Fruit fly (Drosophila melanogaster) whole organism, embryonic: ENCODE data around the gene Pcd.
A peak's percentile ranks its signal among the peaks of the same experiment; 100 is the strongest.

Source experiments
- Antp ChIP-seq: fragments of 200-800 bp; sonication (Bioruptor generic); optimal IDR thresholded peaks from 3 replicates; lab custom pipeline; 2016; ENCODE audit warnings: missing biosample characterization, missing genetic modification characterization
- B-H2 ChIP-seq: fragments of 200-800 bp; sonication (Bioruptor generic); optimal IDR thresholded peaks from 2 replicates; lab custom pipeline; 2018; ENCODE audit warnings: missing biosample characterization, mild to moderate bottlenecking, missing genetic modification characterization
- CG10267 ChIP-seq: fragments of 200-800 bp; sonication (Bioruptor generic); optimal IDR thresholded peaks from 2 replicates; lab custom pipeline; 2018; ENCODE audit warnings: missing biosample characterization, mild to moderate bottlenecking, missing genetic modification characterization, moderate library complexity
- CG10462 ChIP-seq: fragments of 200-800 bp; sonication (Bioruptor generic); optimal IDR thresholded peaks from 2 replicates; lab custom pipeline; 2016; ENCODE audit warnings: missing biosample characterization, missing genetic modification characterization
- CG12659 ChIP-seq: fragments of 200-800 bp; sonication (Bioruptor generic); optimal IDR thresholded peaks from 3 replicates; lab custom pipeline; 2017; ENCODE audit warnings: mild to moderate bottlenecking, missing biosample characterization, missing genetic modification reagents, missing genetic modification characterization
- CG14014 ChIP-seq: fragments of 200-800 bp; sonication (Bioruptor generic); IDR thresholded peaks from 2 replicates; pipeline ENCODE4 v1.3.6; 2022; ENCODE audit warnings: missing biosample characterization, missing genetic modification characterization
- CG14441 ChIP-seq: fragments of 200-800 bp; sonication (Bioruptor generic); IDR thresholded peaks from 2 replicates; pipeline ENCODE4 v1.3.6; 2022; ENCODE audit warnings: missing biosample characterization, missing genetic modification characterization
- CG15479 ChIP-seq: fragments of 200-800 bp; sonication (Bioruptor generic); optimal IDR thresholded peaks from 3 replicates; lab custom pipeline; 2019; ENCODE audit warnings: missing biosample characterization, mild to moderate bottlenecking, missing genetic modification characterization, moderate library complexity
- CG1602 ChIP-seq: fragments of 200-800 bp; sonication (Bioruptor generic); optimal IDR thresholded peaks from 3 replicates; lab custom pipeline; 2016; ENCODE audit warnings: missing biosample characterization, missing genetic modification characterization
- CG1603 ChIP-seq: fragments of 200-800 bp; sonication (Bioruptor generic); optimal IDR thresholded peaks from 2 replicates; lab custom pipeline; 2019; ENCODE audit warnings: missing biosample characterization, mild to moderate bottlenecking, missing genetic modification characterization, moderate library complexity
- CG17328 ChIP-seq: fragments of 200-800 bp; sonication (Bioruptor generic); IDR thresholded peaks from 2 replicates; pipeline ENCODE4 v1.3.6; 2022; ENCODE audit warnings: missing biosample characterization, missing genetic modification characterization
- CG17612 ChIP-seq: fragments of 200-800 bp; sonication (Bioruptor generic); IDR thresholded peaks from 2 replicates; pipeline ENCODE4 v1.3.6; 2022; ENCODE audit warnings: missing biosample characterization, missing genetic modification characterization
- CG17829 ChIP-seq: fragments of 200-800 bp; optimal IDR thresholded peaks from 2 replicates; lab custom pipeline; 2019; ENCODE audit warnings: missing biosample characterization, mild to moderate bottlenecking, missing genetic modification characterization, moderate library complexity
- CG7271 ChIP-seq: fragments of 200-800 bp; sonication (Bioruptor generic); optimal IDR thresholded peaks from 2 replicates; lab custom pipeline; 2018; ENCODE audit warnings: missing biosample characterization, mild to moderate bottlenecking, missing genetic modification characterization, moderate library complexity
- CG7928 ChIP-seq: fragments of 200-800 bp; sonication (Bioruptor generic); optimal IDR thresholded peaks from 2 replicates; lab custom pipeline; 2017; ENCODE audit warnings: missing biosample characterization, mild to moderate bottlenecking, missing genetic modification characterization
- CG8281 ChIP-seq: fragments of 200-800 bp; sonication (Bioruptor generic); optimal IDR thresholded peaks from 2 replicates; lab custom pipeline; 2018; ENCODE audit warnings: missing biosample characterization, mild to moderate bottlenecking, missing genetic modification characterization, moderate library complexity
- E2f1 ChIP-seq: fragments of 200-800 bp; sonication (Bioruptor generic); IDR thresholded peaks from 2 replicates; pipeline ENCODE4 v1.3.6; 2022; ENCODE audit warnings: missing biosample characterization, missing genetic modification characterization
- Hand ChIP-seq: fragments of 200-800 bp; sonication (Bioruptor generic); optimal IDR thresholded peaks from 2 replicates; lab custom pipeline; 2017; ENCODE audit warnings: mild to moderate bottlenecking, missing biosample characterization, missing genetic modification reagents, missing genetic modification characterization
- HmgZ ChIP-seq: fragments of 200-800 bp; sonication (Bioruptor generic); optimal IDR thresholded peaks from 2 replicates; lab custom pipeline; 2018; ENCODE audit warnings: missing biosample characterization, mild to moderate bottlenecking, missing genetic modification characterization
- MBD-R2 ChIP-seq: fragments of 200-800 bp; sonication (Bioruptor generic); IDR thresholded peaks from 2 replicates; pipeline ENCODE4 v1.3.6; 2022; ENCODE audit warnings: missing biosample characterization, missing genetic modification characterization
- Mad ChIP-seq: fragments of 200-800 bp; sonication (Bioruptor generic); optimal IDR thresholded peaks from 2 replicates; lab custom pipeline; 2016; ENCODE audit warnings: missing biosample characterization, missing genetic modification characterization
- Mrtf ChIP-seq: fragments of 200-800 bp; sonication (Bioruptor generic); IDR thresholded peaks from 3 replicates; pipeline ENCODE4 v1.3.6; 2022; ENCODE audit warnings: missing biosample characterization, missing genetic modification characterization
- Myb ChIP-seq: fragments of 200-800 bp; sonication (Bioruptor generic); optimal IDR thresholded peaks from 2 replicates; lab custom pipeline; 2016; ENCODE audit warnings: missing biosample characterization, missing genetic modification characterization
- NFAT ChIP-seq: fragments of 200-800 bp; sonication (Bioruptor generic); IDR thresholded peaks from 2 replicates; pipeline ENCODE4 v1.3.6; 2022; ENCODE audit warnings: missing biosample characterization, missing genetic modification characterization
- Sox100B ChIP-seq: fragments of 200-800 bp; sonication (Bioruptor generic); optimal IDR thresholded peaks from 3 replicates; lab custom pipeline; 2018; ENCODE audit warnings: missing biosample characterization, mild to moderate bottlenecking, missing genetic modification characterization
- ab ChIP-seq: fragments of 200-800 bp; sonication (Bioruptor generic); optimal IDR thresholded peaks from 2 replicates; lab custom pipeline; 2016; ENCODE audit warnings: missing biosample characterization, missing genetic modification characterization
- az2 ChIP-seq: fragments of 200-800 bp; sonication (Bioruptor generic); optimal IDR thresholded peaks from 3 replicates; lab custom pipeline; 2016; ENCODE audit warnings: missing biosample characterization, missing genetic modification characterization
- bigmax ChIP-seq: fragments of 200-800 bp; sonication (Bioruptor generic); optimal IDR thresholded peaks from 2 replicates; lab custom pipeline; 2018; ENCODE audit warnings: missing biosample characterization, mild to moderate bottlenecking, missing genetic modification characterization
- cg ChIP-seq: fragments of 200-800 bp; sonication (Bioruptor generic); optimal IDR thresholded peaks from 3 replicates; lab custom pipeline; 2019; ENCODE audit warnings: missing biosample characterization, mild to moderate bottlenecking, missing genetic modification characterization, moderate library complexity
- chm ChIP-seq: fragments of 200-800 bp; sonication (Bioruptor generic); IDR thresholded peaks from 2 replicates; pipeline ENCODE4 v1.3.6; 2022; ENCODE audit warnings: missing biosample characterization, missing genetic modification characterization
- dpn ChIP-seq, 2 experiments: fragments of 200-800 bp; sonication (Bioruptor generic); optimal IDR thresholded peaks; 3 replicates each; lab custom pipeline; 2016; ENCODE audit warnings: missing biosample characterization in 2 of 2, missing genetic modification characterization in 2 of 2
- hbn ChIP-seq: fragments of 200-800 bp; sonication (Bioruptor generic); IDR thresholded peaks from 2 replicates; pipeline ENCODE4 v1.3.6; 2022; ENCODE audit warnings: missing biosample characterization, missing genetic modification characterization; ENCODE audit not compliant: partially characterized antibody
- hkb ChIP-seq, 2 experiments: fragments of 200-800 bp in 1 of 2; fragments of >200 bp in 1 of 2; sonication (Bioruptor generic) in 1 of 2; IDR thresholded peaks in 1 of 2; optimal IDR thresholded peaks in 1 of 2; 2 replicates each; pipeline versions ENCODE4 v1.3.6 to Lab custom; 2017 to 2022; ENCODE audit warnings: missing biosample characterization in 1 of 2, missing genetic modification characterization in 1 of 2
- ind ChIP-seq: fragments of 200-800 bp; sonication (Bioruptor generic); optimal IDR thresholded peaks from 3 replicates; lab custom pipeline; 2016; ENCODE audit warnings: missing biosample characterization, missing genetic modification characterization
- mirr ChIP-seq: fragments of 200-800 bp; sonication (Bioruptor generic); optimal IDR thresholded peaks from 3 replicates; lab custom pipeline; 2018; ENCODE audit warnings: missing biosample characterization, mild to moderate bottlenecking, missing genetic modification characterization
- nom ChIP-seq: fragments of 200-800 bp; sonication (Bioruptor generic); optimal IDR thresholded peaks from 2 replicates; lab custom pipeline; 2017; ENCODE audit warnings: missing biosample characterization, missing genetic modification characterization, mild to moderate bottlenecking, moderate library complexity, missing genetic modification reagents
- pan ChIP-seq, 4 experiments: fragments of >200 bp in 3 of 4; fragments of 200-800 bp in 1 of 4; sonication (Bioruptor generic) in 1 of 4; optimal IDR thresholded peaks in 3 of 4; IDR thresholded peaks in 1 of 4; 2 replicates each; pipeline versions ENCODE4 v1.3.6 to Lab custom; 2017 to 2022; ENCODE audit warnings: missing biosample characterization in 2 of 4, missing genetic modification characterization in 2 of 4, mixed read lengths in 1 of 4
- prd ChIP-seq, 3 experiments: fragments of >200 bp in 2 of 3; fragments of 200-800 bp in 1 of 3; sonication (Bioruptor generic) in 1 of 3; optimal IDR thresholded peaks in 2 of 3; IDR thresholded peaks in 1 of 3; 2 replicates in 2 of 3; 3 replicates in 1 of 3; pipeline versions ENCODE4 v1.3.6 to Lab custom; 2017 to 2022; ENCODE audit warnings: missing biosample characterization in 1 of 3, missing genetic modification characterization in 1 of 3
- row ChIP-seq: fragments of 200-800 bp; sonication (Bioruptor generic); IDR thresholded peaks from 3 replicates; pipeline ENCODE4 v1.3.6; 2022; ENCODE audit warnings: missing biosample characterization, missing genetic modification characterization
- sc ChIP-seq, 3 experiments: fragments of >200 bp in 2 of 3; fragments of 200-800 bp in 1 of 3; sonication (Bioruptor generic) in 1 of 3; optimal IDR thresholded peaks; 2 replicates in 2 of 3; 3 replicates in 1 of 3; lab custom pipeline; 2017; ENCODE audit warnings: mild to moderate bottlenecking in 1 of 3, missing biosample characterization in 1 of 3, missing genetic modification characterization in 1 of 3, missing genetic modification reagents in 1 of 3
- seq ChIP-seq: fragments of 200-800 bp; sonication (Bioruptor generic); IDR thresholded peaks from 2 replicates; pipeline ENCODE4 v1.3.6; 2022; ENCODE audit warnings: missing biosample characterization, missing genetic modification characterization
- shn ChIP-seq: fragments of 200-800 bp; sonication (Bioruptor generic); optimal IDR thresholded peaks from 3 replicates; lab custom pipeline; 2016; ENCODE audit warnings: missing biosample characterization, missing genetic modification characterization
- sisA ChIP-seq: fragments of 200-800 bp; sonication (Bioruptor generic); IDR thresholded peaks from 2 replicates; pipeline ENCODE4 v1.3.6; 2022; ENCODE audit warnings: missing biosample characterization, missing genetic modification characterization
- stc ChIP-seq: fragments of 200-800 bp; sonication (Bioruptor generic); IDR thresholded peaks from 2 replicates; pipeline ENCODE4 v1.3.6; 2022; ENCODE audit warnings: missing biosample characterization, missing genetic modification characterization
- stwl ChIP-seq: fragments of 200-800 bp; sonication (Bioruptor generic); optimal IDR thresholded peaks from 3 replicates; lab custom pipeline; 2018; ENCODE audit warnings: missing biosample characterization, mild to moderate bottlenecking, missing genetic modification characterization, moderate library complexity
- toy ChIP-seq: fragments of 200-800 bp; sonication (Bioruptor generic); IDR thresholded peaks from 2 replicates; pipeline ENCODE4 v1.3.6; 2022; ENCODE audit warnings: missing biosample characterization, missing genetic modification characterization
- trh ChIP-seq: fragments of 200-800 bp; sonication (Bioruptor generic); optimal IDR thresholded peaks from 2 replicates; lab custom pipeline; 2016; ENCODE audit warnings: missing biosample characterization, missing genetic modification characterization
- unc-4 ChIP-seq: fragments of 200-800 bp; sonication (Bioruptor generic); IDR thresholded peaks from 2 replicates; pipeline ENCODE4 v1.3.6; 2022; ENCODE audit warnings: missing biosample characterization, missing genetic modification characterization; ENCODE audit not compliant: partially characterized antibody
- zfh2 ChIP-seq: fragments of 200-800 bp; sonication (Bioruptor generic); optimal IDR thresholded peaks from 2 replicates; lab custom pipeline; 2016; ENCODE audit warnings: missing biosample characterization, missing genetic modification characterization

The Pcd gene

DNA sequence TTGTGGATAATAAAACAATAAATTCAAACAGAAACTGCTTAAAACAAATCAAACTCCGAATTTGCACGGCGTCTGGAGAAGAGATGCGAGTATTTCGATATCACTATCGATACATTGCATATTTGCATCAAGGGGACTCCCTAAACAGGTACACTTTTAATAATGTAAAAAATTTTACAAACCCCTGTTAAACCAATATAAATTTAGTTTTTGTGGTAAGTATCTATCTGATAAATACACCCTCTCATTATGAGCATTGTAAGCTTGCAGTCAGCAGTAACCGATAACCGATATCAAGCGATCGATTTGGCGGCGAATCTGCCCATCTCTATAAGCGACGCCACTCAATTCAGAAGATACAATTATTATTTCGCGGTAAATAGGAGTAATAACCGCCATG is 47.6 kb upstream of the Pcd start, which contains the start of the genes Bub3 and Cap-D2 (continued):
- TF ChIP-seq CG17328 (GFP tag; lab: Robert Waterston, UW) (peak; percentile 70), cg (GFP tag; lab: Kevin White, UChicago) (no peak), zfh2 (GFP tag; lab: Kevin White, UChicago) (peak; percentile 63), shn (GFP tag; lab: Kevin White, UChicago) (peak; percentile 70), CG1603 (tag; lab: Kevin White, UChicago) (peak; percentile 80), seq (peak; percentile 58), unc-4 (GFP tag; lab: Robert Waterston, UW) (peak; percentile 84), CG7928 (GFP tag; lab: Kevin White, UChicago) (peak; percentile 14), CG14014 (GFP tag; lab: Robert Waterston, UW) (peak; percentile 79), row (GFP tag; lab: Robert Waterston, UW) (peak; percentile 91), az2 (GFP tag; lab: Kevin White, UChicago) (peak; percentile 67), HmgZ (peak; percentile 68), CG14441 (peak; percentile 70), ind (GFP tag; lab: Kevin White, UChicago) (peak; percentile 78), B-H2 (GFP tag; lab: Kevin White, UChicago) (no peak), sc (optimal IDR thresholded peaks at IDR 0.05; lab: Kevin White, UChicago) (no peak), sc (GFP tag; optimal IDR thresholded peaks at IDR 0.05; lab: Kevin White, UChicago) (peak; percentile 49), stc (GFP tag; lab: Robert Waterston, UW) (peak; percentile 27; the same call in 1 of the 2 replicates), pan (optimal IDR thresholded peaks at IDR 0.05; lab: Kevin White, UChicago) (no peak), pan (GFP tag; optimal IDR thresholded peaks at IDR 0.05 in 1 of 2, IDR thresholded peaks at IDR 0.05 in 1 of 2) (peak in 1 of 2 experiments; percentile 63), hkb (optimal IDR thresholded peaks at IDR 0.05; lab: Kevin White, UChicago) (peak; percentile 12), hkb (GFP tag; IDR thresholded peaks at IDR 0.05; lab: Robert Waterston, UW) (peak; percentile 80), dpn (GFP tag; optimal IDR thresholded peaks at IDR 0.05; lab: Kevin White, UChicago) (peak; percentile 83 to 84), Myb (GFP tag; lab: Kevin White, UChicago) (peak; percentile 68), sisA (GFP tag; lab: Robert Waterston, UW) (peak; percentile 71), CG15479 (no peak), CG12659 (peak; percentile 71), Mad (GFP tag; lab: Kevin White, UChicago) (peak; percentile 61), E2f1 (GFP tag; lab: Robert Waterston, UW) (peak; percentile 44), bigmax (GFP tag; lab: Kevin White, UChicago) (no peak), stwl (tag; lab: Kevin White, UChicago) (peak; percentile 71), Antp (GFP tag; lab: Kevin White, UChicago) (peak; percentile 71), CG8281 (tag; lab: Kevin White, UChicago) (no peak), CG10267 (tag; lab: Kevin White, UChicago) (peak; percentile 65), prd (optimal IDR thresholded peaks at IDR 0.05; lab: Kevin White, UChicago) (no peak), prd (GFP tag; IDR thresholded peaks at IDR 0.05; lab: Robert Waterston, UW) (peak; percentile 77), NFAT (GFP tag; lab: Robert Waterston, UW) (no peak; the same call in 1 of the 2 replicates), mirr (GFP tag; lab: Kevin White, UChicago) (no peak), Hand (GFP tag; lab: Kevin White, UChicago) (peak; percentile 22), ab (GFP tag; lab: Kevin White, UChicago) (no peak), CG7271 (tag; lab: Kevin White, UChicago) (peak; percentile 39), nom (GFP tag; lab: Kevin White, UChicago) (no peak), trh (GFP tag; lab: Kevin White, UChicago) (no peak), CG17612 (no peak), CG17829 (tag; lab: Kevin White, UChicago) (peak; percentile 49), Sox100B (GFP tag; lab: Kevin White, UChicago) (no peak), chm (GFP tag; lab: Robert Waterston, UW) (peak; percentile 68; the same call in 1 of the 2 replicates), MBD-R2 (GFP tag; lab: Robert Waterston, UW) (peak; percentile 94), CG10462 (GFP tag; lab: Kevin White, UChicago) (peak; percentile 35), CG1602 (GFP tag; lab: Kevin White, UChicago) (peak; percentile 74), Mrtf (GFP tag; lab: Robert Waterston, UW) (no peak), hbn (GFP tag; lab: Robert Waterston, UW) (peak; percentile 85), toy (GFP tag; lab: Robert Waterston, UW) (no peak)
